Worm (Caenorhabditis elegans): ENCODE data around the gene F41E6.15.
A peak's percentile ranks its signal among the peaks of the same experiment; 100 is the strongest.

Gene F41E6.15

DNA sequence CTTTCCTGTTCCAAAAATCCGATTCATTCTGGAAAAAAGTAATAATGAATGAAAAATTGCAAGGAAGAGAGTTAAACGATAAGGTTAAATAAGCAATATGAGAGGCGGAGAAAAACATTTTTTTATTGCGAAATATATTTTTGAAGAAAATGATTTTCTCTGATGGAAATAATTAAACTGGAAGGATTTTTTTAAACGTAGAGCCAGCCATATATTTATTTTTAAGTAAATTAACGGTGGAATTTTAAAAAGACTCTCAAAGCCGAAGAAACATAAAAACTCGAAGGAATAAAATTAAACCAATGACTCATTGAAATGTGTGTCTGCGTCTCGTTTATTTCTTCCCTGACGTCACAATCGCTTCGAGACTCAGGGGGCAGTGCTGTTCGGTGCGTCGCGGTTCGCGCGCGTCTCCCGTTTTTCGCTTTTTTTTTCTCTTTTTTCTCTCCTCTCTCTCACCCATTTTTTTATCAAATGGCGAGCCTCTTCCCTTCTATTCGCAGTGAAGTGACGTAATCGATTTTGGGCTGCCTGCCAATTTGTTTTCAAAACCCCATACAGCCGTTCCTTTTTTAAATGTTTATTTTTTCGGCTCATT, 3.7 kb upstream of the F41E6.15 start, which contains the start of gene vps-60 (continued):
- TF ChIP-seq Y95B8A.8 (GFP tag; IDR thresholded peaks at IDR 0.05) = peak; percentile 83
- peak; percentile 92 for TF ChIP-seq K12H6.12 (tag; optimal IDR thresholded peaks at IDR 0.05)
- TF ChIP-seq rpc-1 (optimal IDR thresholded peaks at IDR 0.05) = no peak
- TF ChIP-seq rpc-1 (tag; optimal IDR thresholded peaks at IDR 0.05) = no peak
- TF ChIP-seq B0019.2 (GFP tag; conservative IDR thresholded peaks at IDR 0.05) = no peak
- TF ChIP-seq unc-130 (GFP tag; optimal IDR thresholded peaks at IDR 0.05) = peak; percentile 14
- peak; percentile 21 to 81 for TF ChIP-seq let-607 (tag; optimal IDR thresholded peaks at IDR 0.05)
- peak; percentile 91 for TF ChIP-seq lin-40 (tag; optimal IDR thresholded peaks at IDR 0.05)
- TF ChIP-seq madf-6 (GFP tag; IDR thresholded peaks at IDR 0.05) = peak; percentile 85
- TF ChIP-seq ztf-18 (tag; optimal IDR thresholded peaks at IDR 0.05) = peak; percentile 68
- peak; percentile 70; the same call in 1 of the 2 replicates for TF ChIP-seq Y56A3A.18 (GFP tag; IDR thresholded peaks at IDR 0.05)
- peak; percentile 92 for TF ChIP-seq F33H1.4 (GFP tag; IDR thresholded peaks at IDR 0.05)
- TF ChIP-seq nhr-27 (tag; optimal IDR thresholded peaks at IDR 0.05) = no peak
- no peak for TF ChIP-seq ets-4 (GFP tag; optimal IDR thresholded peaks at IDR 0.05)
- TF ChIP-seq unc-62 (GFP tag; optimal IDR thresholded peaks at IDR 0.05) = peak; percentile 64
- TF ChIP-seq dox-1 (GFP tag; IDR thresholded peaks at IDR 0.05) = peak; percentile 89
- TF ChIP-seq dpl-1 (GFP tag; optimal IDR thresholded peaks at IDR 0.05) = peak; percentile 70
- peak; percentile 78; the same call in 1 of the 2 replicates for TF ChIP-seq pbrm-1 (GFP tag; IDR thresholded peaks at IDR 0.05)
- no peak for TF ChIP-seq bed-1 (GFP tag; IDR thresholded peaks at IDR 0.05)
- peak; percentile 74 for TF ChIP-seq somi-1 (GFP tag; optimal IDR thresholded peaks at IDR 0.05)
- peak; percentile 75 for TF ChIP-seq ceh-91 (GFP tag; IDR thresholded peaks at IDR 0.05)
- TF ChIP-seq mcd-1 (GFP tag; IDR thresholded peaks at IDR 0.05) = peak; percentile 82
- no peak; the same call in 1 of the 2 replicates for TF ChIP-seq Y79H2A.3 (GFP tag; conservative IDR thresholded peaks at IDR 0.05)
- TF ChIP-seq F22D6.2 (tag; optimal IDR thresholded peaks at IDR 0.05) = peak; percentile 21
- TF ChIP-seq lsy-27 (tag; optimal IDR thresholded peaks at IDR 0.05; ENCODE audit: borderline replicate concordance, insufficient read depth) = no peak
- TF ChIP-seq lsl-1 (GFP tag; optimal IDR thresholded peaks at IDR 0.05) = peak; percentile 62
- no peak for TF ChIP-seq ama-1 (optimal IDR thresholded peaks at IDR 0.05)
- peak in 1 of 2 experiments; percentile 11 for TF ChIP-seq ama-1 (GFP tag; optimal IDR thresholded peaks at IDR 0.05)
- TF ChIP-seq ztf-22 (GFP tag; optimal IDR thresholded peaks at IDR 0.05) = peak; percentile 63
- peak; percentile 90 for TF ChIP-seq ztf-26 (tag; optimal IDR thresholded peaks at IDR 0.05)
- peak; percentile 86 for TF ChIP-seq Y53G8AR.9 (GFP tag; conservative IDR thresholded peaks at IDR 0.05)
- TF ChIP-seq madf-3 (GFP tag; IDR thresholded peaks at IDR 0.05) = peak; percentile 99
- TF ChIP-seq snpc-1.3 (tag; optimal IDR thresholded peaks at IDR 0.05; ENCODE audit: insufficient read depth) = peak; percentile 50
- TF ChIP-seq chd-7 (tag; optimal IDR thresholded peaks at IDR 0.05) = peak; percentile 68
- TF ChIP-seq F55B11.4 (tag; optimal IDR thresholded peaks at IDR 0.05; ENCODE audit: borderline replicate concordance, insufficient read depth) = no peak
- peak; percentile 85 for TF ChIP-seq B0336.3 (GFP tag; IDR thresholded peaks at IDR 0.05)
- peak; percentile 45 for TF ChIP-seq snpc-1.1 (tag; optimal IDR thresholded peaks at IDR 0.05; ENCODE audit: insufficient read depth)
- peak; percentile 55 for TF ChIP-seq lin-26 (GFP tag; IDR thresholded peaks at IDR 0.05)
- TF ChIP-seq lir-1 (GFP tag; conservative IDR thresholded peaks at IDR 0.05) = peak; percentile 39; the same call in 1 of the 2 replicates
- TF ChIP-seq nhr-80 (tag; optimal IDR thresholded peaks at IDR 0.05) = peak; percentile 92
- peak; percentile 51 for TF ChIP-seq F23B12.7 (tag; optimal IDR thresholded peaks at IDR 0.05; ENCODE audit: insufficient read depth)
- TF ChIP-seq ceh-100 (GFP tag; IDR thresholded peaks at IDR 0.05) = peak; percentile 57; the same call in 1 of the 2 replicates
